Fruit fly (Drosophila melanogaster) whole organism, embryonic: ENCODE measurements around the gene cpx.

Experiments used
- Antp ChIP-seq: fragments of 200-800 bp; sonication (Bioruptor generic); optimal IDR thresholded peaks from 3 replicates; lab custom pipeline; 2016; ENCODE audit warnings: missing biosample characterization, missing genetic modification characterization
- B-H2 ChIP-seq: fragments of 200-800 bp; sonication (Bioruptor generic); optimal IDR thresholded peaks from 2 replicates; lab custom pipeline; 2018; ENCODE audit warnings: missing biosample characterization, mild to moderate bottlenecking, missing genetic modification characterization
- CG10543 ChIP-seq: fragments of 200-800 bp; sonication (Bioruptor generic); optimal IDR thresholded peaks from 3 replicates; lab custom pipeline; 2017; ENCODE audit warnings: missing biosample characterization, mild to moderate bottlenecking, missing genetic modification characterization, moderate library complexity
- CG12236 ChIP-seq: fragments of 200-800 bp; sonication (Bioruptor generic); optimal IDR thresholded peaks from 2 replicates; lab custom pipeline; 2016; ENCODE audit warnings: missing biosample characterization, missing genetic modification characterization
- CG13424 ChIP-seq: fragments of 200-800 bp; sonication (Bioruptor generic); optimal IDR thresholded peaks from 2 replicates; lab custom pipeline; 2019; ENCODE audit warnings: missing biosample characterization, mild to moderate bottlenecking, missing genetic modification characterization, moderate library complexity
- CG15514 ChIP-seq: fragments of 200-800 bp; sonication (Bioruptor generic); optimal IDR thresholded peaks from 3 replicates; lab custom pipeline; 2017; ENCODE audit warnings: missing biosample characterization, missing genetic modification characterization, mild to moderate bottlenecking, moderate library complexity, missing genetic modification reagents
- CG17829 ChIP-seq: fragments of 200-800 bp; optimal IDR thresholded peaks from 2 replicates; lab custom pipeline; 2019; ENCODE audit warnings: missing biosample characterization, mild to moderate bottlenecking, missing genetic modification characterization, moderate library complexity
- CG2678 ChIP-seq: fragments of 200-800 bp; sonication (Bioruptor generic); optimal IDR thresholded peaks from 3 replicates; lab custom pipeline; 2019; ENCODE audit warnings: missing biosample characterization, mild to moderate bottlenecking, missing genetic modification characterization, moderate library complexity
- CG30020 ChIP-seq: fragments of 200-800 bp; optimal IDR thresholded peaks from 2 replicates; lab custom pipeline; 2019; ENCODE audit warnings: missing biosample characterization, mild to moderate bottlenecking, missing genetic modification characterization, moderate library complexity
- CG3407 ChIP-seq: fragments of 200-800 bp; sonication (Bioruptor generic); optimal IDR thresholded peaks from 2 replicates; lab custom pipeline; 2018; ENCODE audit warnings: missing biosample characterization, mild to moderate bottlenecking, missing genetic modification characterization
- CG34422 ChIP-seq: fragments of 200-800 bp; sonication (Bioruptor generic); IDR thresholded peaks from 3 replicates; pipeline ENCODE4 v1.3.6; 2022; ENCODE audit warnings: missing biosample characterization, missing genetic modification characterization
- CG3726 ChIP-seq: fragments of 200-800 bp; sonication (Bioruptor generic); IDR thresholded peaks from 3 replicates; pipeline ENCODE4, ENCODE4 v1.3.6; 2022; ENCODE audit warnings: missing biosample characterization, missing genetic modification characterization
- CG3995 ChIP-seq: fragments of 200-800 bp; sonication (Bioruptor generic); optimal IDR thresholded peaks from 3 replicates; lab custom pipeline; 2016; ENCODE audit warnings: missing biosample characterization, missing genetic modification characterization
- CG4424 ChIP-seq: fragments of 200-800 bp; sonication (Bioruptor generic); optimal IDR thresholded peaks from 3 replicates; lab custom pipeline; 2016; ENCODE audit warnings: missing biosample characterization, missing genetic modification characterization
- CG6272 ChIP-seq: fragments of 200-800 bp; sonication (Bioruptor generic); IDR thresholded peaks from 2 replicates; pipeline ENCODE4 v1.3.6; 2022; ENCODE audit warnings: missing biosample characterization, missing genetic modification characterization
- CG6765 ChIP-seq: fragments of 200-800 bp; sonication (Bioruptor generic); optimal IDR thresholded peaks from 3 replicates; lab custom pipeline; 2017; ENCODE audit warnings: missing biosample characterization, mild to moderate bottlenecking, missing genetic modification characterization
- CG9932 ChIP-seq: fragments of 200-800 bp; sonication (Bioruptor generic); IDR thresholded peaks from 2 replicates; pipeline ENCODE4 v1.3.6; 2022; ENCODE audit warnings: missing biosample characterization, missing genetic modification characterization
- Drgx ChIP-seq: fragments of 200-800 bp; sonication (Bioruptor generic); IDR thresholded peaks from 2 replicates; pipeline ENCODE4 v1.3.6; 2022; ENCODE audit warnings: missing biosample characterization, missing genetic modification characterization
- Hr3 ChIP-seq: fragments of 200-800 bp; sonication (Bioruptor generic); optimal IDR thresholded peaks from 3 replicates; lab custom pipeline; 2016; ENCODE audit warnings: missing biosample characterization, missing genetic modification characterization
- Nf-YC ChIP-seq: fragments of 200-800 bp; optimal IDR thresholded peaks from 3 replicates; lab custom pipeline; 2019; ENCODE audit warnings: missing biosample characterization, mild to moderate bottlenecking, missing genetic modification characterization, moderate library complexity
- NfI ChIP-seq: fragments of 200-800 bp; sonication (Bioruptor generic); optimal IDR thresholded peaks from 3 replicates; lab custom pipeline; 2018; ENCODE audit warnings: missing biosample characterization, mild to moderate bottlenecking, missing genetic modification characterization, moderate library complexity
- Ravus ChIP-seq: fragments of 200-800 bp; sonication (Bioruptor generic); IDR thresholded peaks from 2 replicates; pipeline ENCODE4 v1.3.6; 2022; ENCODE audit warnings: missing biosample characterization, missing genetic modification characterization
- Sry-β ChIP-seq: fragments of 200-800 bp; sonication (Bioruptor generic); optimal IDR thresholded peaks from 2 replicates; lab custom pipeline; 2018; ENCODE audit warnings: missing biosample characterization, mild to moderate bottlenecking, missing genetic modification characterization, moderate library complexity
- Xrp1 ChIP-seq: fragments of 200-800 bp; sonication (Bioruptor generic); IDR thresholded peaks from 2 replicates; pipeline ENCODE4 v1.3.6; 2022; ENCODE audit warnings: missing biosample characterization, missing genetic modification characterization
- amos ChIP-seq: fragments of 200-800 bp; sonication (Bioruptor generic); IDR thresholded peaks from 2 replicates; pipeline ENCODE4 v1.3.6; 2022; ENCODE audit warnings: missing biosample characterization, missing genetic modification characterization; ENCODE audit not compliant: partially characterized antibody
- bowl ChIP-seq: fragments of 200-800 bp; sonication (Bioruptor generic); IDR thresholded peaks from 2 replicates; pipeline ENCODE4 v1.3.6; 2022; ENCODE audit warnings: missing biosample characterization, missing genetic modification characterization
- br ChIP-seq: fragments of >200 bp; optimal IDR thresholded peaks from 2 replicates; lab custom pipeline; 2017
- da ChIP-seq: fragments of 200-800 bp; sonication (Bioruptor generic); optimal IDR thresholded peaks from 2 replicates; lab custom pipeline; 2016; ENCODE audit warnings: missing biosample characterization, missing genetic modification characterization
- dpn ChIP-seq, 2 experiments: fragments of 200-800 bp; sonication (Bioruptor generic); optimal IDR thresholded peaks; 3 replicates each; lab custom pipeline; 2016; ENCODE audit warnings: missing biosample characterization in 2 of 2, missing genetic modification characterization in 2 of 2
- exex ChIP-seq: fragments of 200-800 bp; sonication (Bioruptor generic); optimal IDR thresholded peaks from 4 replicates; lab custom pipeline; 2018; ENCODE audit warnings: missing biosample characterization, mild to moderate bottlenecking, missing genetic modification characterization, moderate library complexity
- grau ChIP-seq: fragments of 200-800 bp; optimal IDR thresholded peaks from 3 replicates; lab custom pipeline; 2019; ENCODE audit warnings: missing biosample characterization, mild to moderate bottlenecking, missing genetic modification characterization, moderate library complexity
- h ChIP-seq: fragments of >200 bp; optimal IDR thresholded peaks from 2 replicates; lab custom pipeline; 2017
- hkb ChIP-seq, 2 experiments: fragments of 200-800 bp in 1 of 2; fragments of >200 bp in 1 of 2; sonication (Bioruptor generic) in 1 of 2; IDR thresholded peaks in 1 of 2; optimal IDR thresholded peaks in 1 of 2; 2 replicates each; pipeline versions ENCODE4 v1.3.6 to Lab custom; 2017 to 2022; ENCODE audit warnings: missing biosample characterization in 1 of 2, missing genetic modification characterization in 1 of 2
- lola ChIP-seq, 3 experiments: fragments of >200 bp in 2 of 3; fragments of 200-800 bp in 1 of 3; sonication (Bioruptor generic) in 1 of 3; optimal IDR thresholded peaks; 2 replicates each; lab custom pipeline; 2017 to 2019; ENCODE audit warnings: missing biosample characterization in 3 of 3, missing genetic modification characterization in 3 of 3, mild to moderate bottlenecking in 1 of 3, moderate library complexity in 1 of 3
- pan ChIP-seq, 4 experiments: fragments of >200 bp in 3 of 4; fragments of 200-800 bp in 1 of 4; sonication (Bioruptor generic) in 1 of 4; optimal IDR thresholded peaks in 3 of 4; IDR thresholded peaks in 1 of 4; 2 replicates each; pipeline versions ENCODE4 v1.3.6 to Lab custom; 2017 to 2022; ENCODE audit warnings: missing biosample characterization in 2 of 4, missing genetic modification characterization in 2 of 4, mixed read lengths in 1 of 4
- row ChIP-seq: fragments of 200-800 bp; sonication (Bioruptor generic); IDR thresholded peaks from 3 replicates; pipeline ENCODE4 v1.3.6; 2022; ENCODE audit warnings: missing biosample characterization, missing genetic modification characterization
- sisA ChIP-seq: fragments of 200-800 bp; sonication (Bioruptor generic); IDR thresholded peaks from 2 replicates; pipeline ENCODE4 v1.3.6; 2022; ENCODE audit warnings: missing biosample characterization, missing genetic modification characterization
- slbo ChIP-seq: fragments of 200-800 bp; sonication (Bioruptor generic); IDR thresholded peaks from 2 replicates; pipeline ENCODE4 v1.3.6; 2022; ENCODE audit warnings: missing biosample characterization, missing genetic modification characterization
- slp2 ChIP-seq: fragments of 200-800 bp; sonication (Bioruptor generic); optimal IDR thresholded peaks from 2 replicates; lab custom pipeline; 2016; ENCODE audit warnings: missing biosample characterization, missing genetic modification characterization
- ssp ChIP-seq: fragments of 200-800 bp; sonication (Bioruptor generic); IDR thresholded peaks from 2 replicates; pipeline ENCODE4 v1.3.6; 2022; ENCODE audit warnings: missing biosample characterization, missing genetic modification characterization

cpx gene

dm6 chr3R:4311067-4311723 is 31.2 kb downstream of the cpx start, which contains the start of gene Suv3 (continued):
- TF ChIP-seq CG13424 (tag; lab: Kevin White, UChicago) (peak; percentile 59), B-H2 (GFP tag; lab: Kevin White, UChicago) (peak; percentile 43), CG9932 (GFP tag; lab: Robert Waterston, UW) (peak; percentile 64), Xrp1 (GFP tag; lab: Robert Waterston, UW) (peak; percentile 41), CG3407 (no peak), CG2678 (tag; lab: Kevin White, UChicago) (peak; percentile 70), CG17829 (peak; percentile 38), hkb (optimal IDR thresholded peaks at IDR 0.05; lab: Kevin White, UChicago) (no peak), hkb (GFP tag; IDR thresholded peaks at IDR 0.05; lab: Robert Waterston, UW) (peak; percentile 38; the same call in 1 of the 2 replicates), CG34422 (GFP tag; lab: Robert Waterston, UW) (peak; percentile 52; the same call in 1 of the 3 replicates), CG30020 (tag; lab: Kevin White, UChicago) (peak; percentile 72), CG6272 (no peak), CG3726 (GFP tag; lab: Robert Waterston, UW) (no peak), Ravus (GFP tag; lab: Robert Waterston, UW) (no peak), br (lab: Kevin White, UChicago) (no peak), CG4424 (GFP tag; lab: Kevin White, UChicago) (peak; percentile 5), bowl (GFP tag; lab: Robert Waterston, UW) (no peak), CG3995 (GFP tag; lab: Kevin White, UChicago) (no peak), ssp (GFP tag; lab: Robert Waterston, UW) (0 out of 2 replicates have a peak, but pooled peaks have one; percentile 39), CG6765 (no peak), exex (tag; lab: Kevin White, UChicago) (no peak), dpn (GFP tag; optimal IDR thresholded peaks at IDR 0.05; lab: Kevin White, UChicago) (peak in 1 of 2 experiments; percentile 13), CG12236 (GFP tag; lab: Kevin White, UChicago) (no peak), row (GFP tag; lab: Robert Waterston, UW) (peak; percentile 50), Hr3 (peak; percentile 52), slp2 (GFP tag; lab: Kevin White, UChicago) (no peak), Drgx (GFP tag; lab: Robert Waterston, UW) (no peak), Antp (GFP tag; lab: Kevin White, UChicago) (no peak), CG15514 (GFP tag; lab: Kevin White, UChicago) (peak; percentile 31), CG10543 (GFP tag; lab: Kevin White, UChicago) (peak; percentile 47), sisA (GFP tag; lab: Robert Waterston, UW) (no peak), Sry-β (no peak), da (GFP tag; lab: Kevin White, UChicago) (no peak), h (no peak), pan (optimal IDR thresholded peaks at IDR 0.05; lab: Kevin White, UChicago) (no peak), pan (GFP tag; optimal IDR thresholded peaks at IDR 0.05 in 1 of 2, IDR thresholded peaks at IDR 0.05 in 1 of 2) (peak in 1 of 2 experiments; percentile 36), Nf-YC (tag; lab: Kevin White, UChicago) (peak; percentile 63), lola (GFP tag; optimal IDR thresholded peaks at IDR 0.05; lab: Kevin White, UChicago) (peak in 1 of 3 experiments; percentile 55), slbo (GFP tag; lab: Robert Waterston, UW) (peak; percentile 62; the same call in 1 of the 2 replicates), amos (GFP tag; lab: Robert Waterston, UW) (no peak), grau (tag; lab: Kevin White, UChicago) (peak; percentile 58), NfI (GFP tag; lab: Kevin White, UChicago) (peak; percentile 20)
